Worm (Caenorhabditis elegans) whole organism, midembryonic: ENCODE measurements around the gene M163.5.

Experiments
- T22C8.4 ChIP-seq: fragments of 200-800 bp; sonication (Bioruptor generic); IDR thresholded peaks from 2 replicates; pipeline ENCODE4 v1.3.6; 2022; ENCODE audit warnings: missing genetic modification characterization, missing compliant biosample characterization
- flt-1 ChIP-seq: fragments of 200-800 bp; sonication (Bioruptor generic); IDR thresholded peaks from 2 replicates; pipeline ENCODE4 v1.3.6; 2022; ENCODE audit warnings: missing genetic modification characterization, missing compliant biosample characterization
- klf-2 ChIP-seq: fragments of 200-800 bp; sonication (Bioruptor generic); conservative IDR thresholded peaks from 2 replicates; pipeline ENCODE4 v1.3.6; 2022; ENCODE audit warnings: missing genetic modification reagents, missing genetic modification characterization, missing compliant biosample characterization

DNA sequence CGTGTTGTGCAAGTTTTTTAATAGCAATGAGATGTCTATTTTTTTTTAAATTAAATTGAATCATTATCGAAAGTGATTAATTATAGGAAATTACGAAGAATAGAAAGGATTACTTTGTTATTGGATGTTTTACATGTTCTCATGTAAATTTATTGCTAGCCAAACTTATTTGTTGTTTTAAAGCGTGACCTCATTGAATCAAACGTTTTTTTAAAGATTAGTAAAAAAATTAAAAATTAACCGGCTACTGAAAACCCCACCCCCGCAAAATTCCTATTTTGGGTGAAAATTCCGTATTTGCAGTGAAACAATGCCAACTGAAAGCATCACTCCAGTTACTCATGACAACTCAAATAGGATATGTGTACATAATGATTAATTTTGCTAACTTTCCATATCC lies 11.0 kb downstream of the M163.5 start, which contains the start of gene M163.8:
- TF ChIP-seq flt-1 (GFP tag; lab: Robert Waterston, UW) (no peak), klf-2 (GFP tag; lab: Robert Waterston, UW) (no peak), T22C8.4 (no peak)
